Worm (Caenorhabditis elegans): Measurements from ENCODE around the gene irld-67.

ce11 chrII:2965215-2965998 is 31.2 kb upstream of the irld-67 start:
- TF ChIP-seq F37B4.10 (GFP tag; IDR thresholded peaks at IDR 0.05) (no peak), F39B2.1 (GFP tag; IDR thresholded peaks at IDR 0.05) (no peak), Y56A3A.18 (GFP tag; IDR thresholded peaks at IDR 0.05) (no peak), xnd-1 (tag; optimal IDR thresholded peaks at IDR 0.05) (no peak), T07F8.4 (tag; optimal IDR thresholded peaks at IDR 0.05) (no peak), chd-7 (tag; optimal IDR thresholded peaks at IDR 0.05) (no peak), ets-4 (GFP tag; optimal IDR thresholded peaks at IDR 0.05) (no peak), cebp-2 (GFP tag; IDR thresholded peaks at IDR 0.05) (no peak), die-1 (tag; optimal IDR thresholded peaks at IDR 0.05) (no peak), nhr-90 (tag; optimal IDR thresholded peaks at IDR 0.05) (no peak), efl-1 (GFP tag; optimal IDR thresholded peaks at IDR 0.05) (no peak), madf-3 (GFP tag; IDR thresholded peaks at IDR 0.05) (no peak)

All from whole organism, young adult.